Worm (Caenorhabditis elegans) whole organism, mixed stage, embryonic: ENCODE measurements around the gene lipl-7.

Source experiments
- ces-1 ChIP-seq: fragments of 150-350 bp; optimal IDR thresholded peaks from 2 replicates; lab custom pipeline; 2014; ENCODE audit warnings: missing biosample characterization, missing genetic modification reagents, missing genetic modification characterization
- elt-1 ChIP-seq: sonication (generic microtip); optimal IDR thresholded peaks from 2 replicates; lab custom pipeline; 2017; ENCODE audit warnings: missing genetic modification characterization, mild to moderate bottlenecking, missing compliant biosample characterization, antibody characterized with exemption, moderate library complexity, borderline replicate concordance; ENCODE audit not compliant: insufficient read depth
- hlh-1 ChIP-seq: fragments of 150-350 bp; optimal IDR thresholded peaks from 2 replicates; lab custom pipeline; 2014; ENCODE audit warnings: missing biosample characterization, missing genetic modification reagents, missing genetic modification characterization
- pha-4 ChIP-seq: fragments of 150-350 bp; optimal IDR thresholded peaks from 2 replicates; lab custom pipeline; 2018; ENCODE audit warnings: missing biosample characterization, missing genetic modification reagents, missing genetic modification characterization
- zip-8 ChIP-seq: fragments of 150-350 bp; optimal IDR thresholded peaks from 2 replicates; lab custom pipeline; 2014; ENCODE audit warnings: missing biosample characterization, missing genetic modification characterization
- ztf-11 ChIP-seq: fragments of 150-350 bp; optimal IDR thresholded peaks from 2 replicates; lab custom pipeline; 2014; ENCODE audit warnings: missing biosample characterization, missing genetic modification characterization

DNA sequence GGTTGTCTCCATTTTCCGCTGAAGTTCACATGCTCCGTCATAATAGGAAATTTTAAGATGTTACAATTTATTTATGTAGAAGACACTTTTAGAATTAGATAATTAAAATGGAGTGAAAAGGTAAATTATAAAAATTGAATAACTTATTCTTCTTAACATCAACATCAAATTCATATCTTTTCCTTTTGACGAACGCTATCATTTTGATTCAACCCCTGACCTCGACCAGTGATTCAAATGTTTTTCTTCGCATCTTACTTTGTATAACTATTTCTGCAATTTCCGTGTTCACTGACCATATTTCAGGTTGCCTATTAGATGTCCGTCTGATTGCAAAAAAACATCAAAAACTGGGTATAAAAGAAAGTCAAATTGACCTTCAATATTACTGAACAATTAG, 35.3 kb upstream of the lipl-7 start, which contains the start of gene Y43C5A.7:
- TF ChIP-seq ztf-11 (tag; lab: Kevin White, UChicago) (no peak), hlh-1 (no peak), pha-4 (no peak), elt-1 (no peak), ces-1 (GFP tag; lab: Kevin White, UChicago) (no peak), zip-8 (tag; lab: Kevin White, UChicago) (no peak)
